Worm (Caenorhabditis elegans) whole organism, early embryonic: ENCODE results near the gene F26F12.5.

Source experiments
- B0310.2 ChIP-seq: sonication (generic microtip); optimal IDR thresholded peaks from 2 replicates; lab custom pipeline; 2016; ENCODE audit warnings: mild to moderate bottlenecking, missing genetic modification characterization, missing compliant biosample characterization
- F13C5.2 ChIP-seq: sonication (generic microtip); optimal IDR thresholded peaks from 2 replicates; lab custom pipeline; 2017; ENCODE audit warnings: mild to moderate bottlenecking, missing genetic modification characterization, inconsistent platforms, missing compliant biosample characterization
- aly-1 ChIP-seq: sonication (generic microtip); optimal IDR thresholded peaks from 2 replicates; lab custom pipeline; 2016; ENCODE audit warnings: missing genetic modification characterization, missing compliant biosample characterization
- ama-1 ChIP-seq: fragments of 150-350 bp; optimal IDR thresholded peaks from 2 replicates; lab custom pipeline; 2014
- ceh-13 ChIP-seq: fragments of 200-800 bp; sonication (Bioruptor generic); optimal IDR thresholded peaks from 2 replicates; lab custom pipeline; 2018; ENCODE audit warnings: mild to moderate bottlenecking, missing genetic modification characterization, missing compliant biosample characterization
- ceh-36 ChIP-seq: sonication (generic microtip); optimal IDR thresholded peaks from 2 replicates; lab custom pipeline; 2016; ENCODE audit warnings: missing genetic modification characterization, inconsistent platforms, missing compliant biosample characterization
- ets-7 ChIP-seq: sonication (generic microtip); optimal IDR thresholded peaks from 2 replicates; lab custom pipeline; 2016; ENCODE audit warnings: missing genotype, missing genetic modification characterization, missing compliant biosample characterization
- flt-1 ChIP-seq: fragments of 200-800 bp; sonication (Bioruptor generic); IDR thresholded peaks from 2 replicates; pipeline ENCODE4 v1.3.6; 2022; ENCODE audit warnings: missing genetic modification characterization, missing compliant biosample characterization
- hmbx-1 ChIP-seq: sonication (generic microtip); optimal IDR thresholded peaks from 2 replicates; lab custom pipeline; 2016; ENCODE audit warnings: mild to moderate bottlenecking, missing genetic modification characterization, missing compliant biosample characterization
- hmg-4 ChIP-seq: fragments of 200-800 bp; sonication (Bioruptor generic); optimal IDR thresholded peaks from 2 replicates; lab custom pipeline; 2018; ENCODE audit warnings: mild to moderate bottlenecking, missing genetic modification characterization, missing compliant biosample characterization
- hnd-1 ChIP-seq: sonication (generic microtip); optimal IDR thresholded peaks from 2 replicates; lab custom pipeline; 2016; ENCODE audit warnings: missing genetic modification characterization, missing compliant biosample characterization
- pes-1 ChIP-seq: fragments of 200-800 bp; sonication (Bioruptor generic); IDR thresholded peaks from 2 replicates; pipeline ENCODE4 v1.3.6; 2022; ENCODE audit warnings: missing genetic modification reagents, missing genetic modification characterization, missing compliant biosample characterization
- scrt-1 ChIP-seq: fragments of 200-800 bp; sonication (Bioruptor generic); IDR thresholded peaks from 2 replicates; pipeline ENCODE4 v1.3.6; 2022; ENCODE audit warnings: missing genetic modification characterization, missing compliant biosample characterization
- sea-1 ChIP-seq: fragments of 200-800 bp; sonication (Bioruptor generic); conservative IDR thresholded peaks from 2 replicates; pipeline ENCODE4 v1.3.6; 2022; ENCODE audit warnings: missing genetic modification characterization, missing compliant biosample characterization
- tbx-11 ChIP-seq: fragments of 200-800 bp; sonication (Bioruptor generic); IDR thresholded peaks from 2 replicates; pipeline ENCODE4 v1.3.6; 2022; ENCODE audit warnings: missing genetic modification characterization, missing compliant biosample characterization
- tbx-37 ChIP-seq: fragments of 200-800 bp; sonication (Bioruptor generic); conservative IDR thresholded peaks from 2 replicates; pipeline ENCODE4 v1.3.6; 2022; ENCODE audit warnings: missing genetic modification reagents, missing genetic modification characterization, missing compliant biosample characterization
- tra-4 ChIP-seq: sonication (generic microtip); optimal IDR thresholded peaks from 2 replicates; lab custom pipeline; 2017; ENCODE audit warnings: missing genetic modification characterization, missing compliant biosample characterization

Gene F26F12.5

DNA sequence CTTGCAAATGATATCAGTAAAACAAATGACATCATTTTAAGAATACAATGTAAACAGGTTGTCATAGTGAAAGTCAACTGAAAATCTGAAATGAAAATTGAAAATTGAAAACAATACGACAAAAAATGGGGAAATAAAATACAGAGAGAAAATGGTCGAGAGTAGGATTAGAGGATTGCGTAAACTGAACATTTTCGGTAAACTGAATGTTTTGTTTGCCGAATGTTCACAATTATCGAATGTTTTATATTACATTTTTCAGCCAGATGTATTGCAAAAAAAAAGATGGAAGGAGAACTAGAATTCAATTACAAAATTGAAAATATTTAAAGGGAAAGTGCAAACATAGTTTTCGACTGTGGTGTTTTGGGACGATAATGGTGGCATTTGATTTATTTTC lies at the start of gene F26F12.5:
Gene F26F12.5 (minus strand): TSS at position 101 of the 400 bp plus-strand sequence.
- TF ChIP-seq pes-1 (GFP tag; lab: Robert Waterston, UW) = no peak
- no peak for TF ChIP-seq B0310.2 (tag; lab: Kevin White, UChicago)
- TF ChIP-seq aly-1 = no peak
- TF ChIP-seq ama-1 (lab: Kevin White, UChicago) = no peak
- TF ChIP-seq scrt-1 (GFP tag; lab: Robert Waterston, UW) = no peak
- TF ChIP-seq ceh-13 = no peak
- no peak for TF ChIP-seq ets-7
- no peak for TF ChIP-seq hnd-1 (tag; lab: Kevin White, UChicago)
- TF ChIP-seq tbx-37 (GFP tag; lab: Robert Waterston, UW) = no peak
- no peak for TF ChIP-seq hmbx-1 (tag; lab: Kevin White, UChicago)
- no peak for TF ChIP-seq F13C5.2 (tag; lab: Kevin White, UChicago)

DNA sequence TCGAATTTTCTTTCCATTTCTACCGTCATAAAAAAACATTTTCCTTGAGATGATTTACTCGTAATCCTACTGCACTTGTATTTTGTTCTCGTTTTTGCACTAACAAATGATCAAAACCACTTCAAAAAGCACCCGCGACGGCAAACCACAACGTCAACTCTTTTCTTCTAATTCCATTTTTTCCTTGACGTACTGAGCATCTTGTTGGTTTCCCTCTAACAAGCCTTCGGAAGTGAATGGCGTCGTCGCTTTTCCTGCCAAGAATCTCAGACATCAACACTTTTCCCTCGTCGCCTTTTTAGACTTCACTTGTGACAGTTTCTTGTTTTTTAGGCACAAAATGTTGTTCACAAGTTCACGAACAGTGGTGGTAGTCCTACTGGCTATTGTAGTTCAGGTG lies 47.4 kb upstream of the F26F12.5 start, which contains the start of gene C04E6.13:
Gene C04E6.13 (plus strand): TSS at position 301 of the 400 bp plus-strand sequence.
- TF ChIP-seq pes-1 (GFP tag; lab: Robert Waterston, UW) (no peak), F13C5.2 (tag; lab: Kevin White, UChicago) (no peak), scrt-1 (GFP tag; lab: Robert Waterston, UW) (no peak), tra-4 (tag; lab: Kevin White, UChicago) (no peak), tbx-11 (GFP tag; lab: Robert Waterston, UW) (no peak), hmg-4 (GFP tag; lab: Kevin White, UChicago) (no peak), B0310.2 (tag; lab: Kevin White, UChicago) (no peak), ama-1 (lab: Kevin White, UChicago) (no peak), ceh-13 (no peak), tbx-37 (GFP tag; lab: Robert Waterston, UW) (no peak), ceh-36 (tag; lab: Kevin White, UChicago) (no peak), flt-1 (no peak), hmbx-1 (tag; lab: Kevin White, UChicago) (no peak), aly-1 (no peak), ets-7 (no peak), hnd-1 (tag; lab: Kevin White, UChicago) (no peak), sea-1 (GFP tag; lab: Robert Waterston, UW) (no peak)

DNA sequence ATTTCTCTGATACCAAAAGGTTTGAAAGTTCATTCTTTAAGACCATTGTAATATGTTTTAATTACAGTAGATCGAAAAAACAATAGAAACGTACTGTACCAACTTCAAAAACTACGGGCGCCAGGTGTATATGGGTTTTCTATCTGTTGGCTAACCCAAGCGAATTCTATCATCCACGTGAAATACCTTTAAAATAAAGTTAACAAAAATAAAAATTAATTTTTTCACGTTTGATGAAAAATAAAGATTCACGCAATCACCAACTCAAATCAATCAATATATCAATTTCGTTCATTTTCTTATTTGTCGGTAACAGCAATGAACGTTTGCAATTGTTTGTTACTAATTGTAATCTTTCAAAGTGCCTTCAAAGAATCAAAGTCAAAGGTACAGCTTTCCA lies 42.1 kb upstream of the F26F12.5 start, which contains the start of gene C04E6.4:
Gene C04E6.4 (plus strand): TSS at position 301 of the 400 bp plus-strand sequence.
- TF ChIP-seq F13C5.2 (tag; lab: Kevin White, UChicago) = no peak
- TF ChIP-seq tbx-37 (GFP tag; lab: Robert Waterston, UW) = no peak
- TF ChIP-seq B0310.2 (tag; lab: Kevin White, UChicago) = no peak
- no peak for TF ChIP-seq flt-1
- TF ChIP-seq ama-1 (lab: Kevin White, UChicago) = no peak
- no peak for TF ChIP-seq scrt-1 (GFP tag; lab: Robert Waterston, UW)
- TF ChIP-seq sea-1 (GFP tag; lab: Robert Waterston, UW) = no peak
- TF ChIP-seq ceh-36 (tag; lab: Kevin White, UChicago) = no peak
- no peak for TF ChIP-seq hmbx-1 (tag; lab: Kevin White, UChicago)
- TF ChIP-seq ets-7 = no peak

DNA sequence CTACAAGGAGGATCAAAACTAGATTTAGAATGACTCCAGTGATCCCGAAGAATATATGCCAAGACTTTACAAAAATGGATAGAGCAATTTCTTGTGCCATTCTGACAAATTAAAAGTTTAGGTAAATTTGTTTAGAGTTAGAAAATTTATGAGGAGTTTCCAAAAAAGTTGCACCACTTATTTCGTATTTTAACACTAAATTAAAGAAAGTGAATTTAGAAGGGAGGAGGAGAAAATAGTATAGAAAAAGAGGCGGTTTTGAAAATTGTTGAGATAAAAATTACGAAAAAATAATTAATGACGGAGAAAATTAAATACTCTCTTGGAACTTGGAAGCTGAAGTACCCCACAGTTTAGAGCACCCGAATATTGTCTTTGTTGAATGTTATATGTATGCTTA lies 41.3 kb upstream of the F26F12.5 start, which contains the start of gene srd-15:
Gene srd-15 (minus strand): TSS at position 101 of the 400 bp plus-strand sequence.
- no peak for TF ChIP-seq tbx-11 (GFP tag; lab: Robert Waterston, UW)
- TF ChIP-seq scrt-1 (GFP tag; lab: Robert Waterston, UW) = no peak
- no peak for TF ChIP-seq ceh-13
- TF ChIP-seq hmbx-1 (tag; lab: Kevin White, UChicago) = no peak

DNA sequence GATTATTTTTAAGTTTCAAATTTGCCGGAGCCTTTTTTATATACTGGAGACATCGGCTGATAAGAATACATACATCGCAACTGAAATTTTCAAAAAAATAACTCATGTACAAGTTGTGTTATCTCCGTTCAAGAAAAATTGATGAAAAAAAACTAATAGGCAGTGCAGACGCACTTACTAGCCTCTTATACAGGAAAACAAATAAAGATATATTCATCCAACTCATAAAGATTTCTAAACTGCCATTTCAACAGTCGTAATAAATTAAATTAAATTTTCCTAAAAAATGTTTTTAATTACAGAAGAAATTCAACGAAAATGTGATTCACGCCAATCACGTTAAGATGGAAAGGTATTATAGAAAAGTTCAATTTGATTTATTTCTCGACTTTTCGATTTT lies 36.8 kb upstream of the F26F12.5 start, which contains the start of gene C04E6.5:
Gene C04E6.5 (plus strand): TSS at position 301 of the 400 bp plus-strand sequence.
- TF ChIP-seq ceh-36 (tag; lab: Kevin White, UChicago) (no peak), tra-4 (tag; lab: Kevin White, UChicago) (no peak), tbx-11 (GFP tag; lab: Robert Waterston, UW) (no peak), scrt-1 (GFP tag; lab: Robert Waterston, UW) (no peak), pes-1 (GFP tag; lab: Robert Waterston, UW) (no peak)

DNA sequence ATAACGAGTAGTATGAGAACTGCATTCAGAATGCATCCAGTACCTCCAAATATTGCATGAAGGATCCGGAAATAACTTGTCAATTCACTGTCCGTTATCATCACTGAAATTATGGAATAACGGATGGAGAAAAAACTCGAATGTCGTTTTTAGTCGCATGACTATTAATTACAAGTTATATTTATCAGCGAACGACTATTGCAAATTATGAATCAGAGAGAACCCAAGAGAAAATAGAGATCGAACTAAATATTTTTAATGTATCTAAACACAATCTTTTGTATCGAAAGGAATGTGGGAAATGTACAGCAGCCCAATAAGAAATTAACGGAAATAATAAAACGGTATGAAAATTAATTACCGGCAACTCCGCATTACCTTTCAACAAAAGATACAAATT lies 35.0 kb upstream of the F26F12.5 start, which contains the start of gene srd-16:
Gene srd-16 (minus strand): TSS at position 101 of the 400 bp plus-strand sequence.
- TF ChIP-seq ceh-36 (tag; lab: Kevin White, UChicago) (no peak), hmbx-1 (tag; lab: Kevin White, UChicago) (no peak), tbx-11 (GFP tag; lab: Robert Waterston, UW) (no peak), hmg-4 (GFP tag; lab: Kevin White, UChicago) (no peak), B0310.2 (tag; lab: Kevin White, UChicago) (no peak), tra-4 (tag; lab: Kevin White, UChicago) (no peak), pes-1 (GFP tag; lab: Robert Waterston, UW) (no peak), scrt-1 (GFP tag; lab: Robert Waterston, UW) (no peak), hnd-1 (tag; lab: Kevin White, UChicago) (no peak), sea-1 (GFP tag; lab: Robert Waterston, UW) (no peak), ceh-13 (no peak), F13C5.2 (tag; lab: Kevin White, UChicago) (no peak), flt-1 (no peak), aly-1 (no peak), tbx-37 (GFP tag; lab: Robert Waterston, UW) (no peak), ets-7 (no peak)

DNA sequence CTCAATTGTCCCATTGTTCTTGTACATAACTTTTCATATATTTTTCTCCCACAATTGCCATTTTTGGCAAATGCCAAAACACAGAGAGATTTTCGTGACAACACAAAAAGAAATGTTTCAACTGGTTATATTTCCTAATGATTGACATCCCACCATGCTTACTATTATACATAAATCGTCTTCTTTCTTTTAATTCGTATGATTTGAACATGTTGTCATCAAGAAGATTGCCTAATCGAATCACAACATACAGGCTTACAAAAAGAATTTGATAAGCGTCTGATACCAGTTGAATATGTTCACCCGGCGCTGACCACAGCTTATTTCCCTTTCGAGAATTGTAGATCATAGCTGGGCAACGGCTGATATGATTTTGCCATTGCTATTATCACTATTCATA lies 30.0 kb upstream of the F26F12.5 start, which contains the start of gene grd-9:
Gene grd-9 (plus strand): TSS at position 301 of the 400 bp plus-strand sequence.
- TF ChIP-seq scrt-1 (GFP tag; lab: Robert Waterston, UW) (no peak), sea-1 (GFP tag; lab: Robert Waterston, UW) (no peak), aly-1 (no peak), tbx-37 (GFP tag; lab: Robert Waterston, UW) (no peak), pes-1 (GFP tag; lab: Robert Waterston, UW) (no peak), ets-7 (no peak), F13C5.2 (tag; lab: Kevin White, UChicago) (no peak), B0310.2 (tag; lab: Kevin White, UChicago) (no peak), hmbx-1 (tag; lab: Kevin White, UChicago) (no peak)
